Worm (Caenorhabditis elegans) whole organism, dauer: ENCODE results near the gene F01G12.18.

Source experiments
- unc-62 ChIP-seq: sonication (generic microtip); optimal IDR thresholded peaks from 2 replicates; lab custom pipeline; 2017; ENCODE audit warnings: missing biosample characterization, missing genetic modification reagents, missing genetic modification characterization

Gene F01G12.18

ce11 chrX:16398420-16398925 is at the start of gene F01G12.18:
Gene F01G12.18 (minus strand): TSS chrX:16398470.
- TF ChIP-seq unc-62 (GFP tag; lab: Kevin White, UChicago): no peak

ce11 chrX:16447116-16447515 is 48.8 kb upstream of the F01G12.18 start:
- TF ChIP-seq unc-62 (GFP tag; lab: Kevin White, UChicago): no peak

ce11 chrX:16445793-16446248 is 47.6 kb upstream of the F01G12.18 start, which contains the start of gene twf-2:
Gene twf-2 (plus strand): TSS chrX:16446197.
- no peak for TF ChIP-seq unc-62 (GFP tag; lab: Kevin White, UChicago)

ce11 chrX:16443657-16444056 is 45.4 kb upstream of the F01G12.18 start:
- TF ChIP-seq unc-62 (GFP tag; lab: Kevin White, UChicago): no peak

ce11 chrX:16440949-16441348 is 42.7 kb upstream of the F01G12.18 start:
- TF ChIP-seq unc-62 (GFP tag; lab: Kevin White, UChicago): no peak

- no peak for TF ChIP-seq unc-62 (GFP tag; lab: Kevin White, UChicago)
These were observed 33.9 kb upstream of the F01G12.18 start, which contains the start of gene F38E9.6 for ce11 chrX:16432143-16432542. Gene F38E9.6 (plus strand): TSS chrX:16432443.

ce11 chrX:16418396-16418795 is 20.1 kb upstream of the F01G12.18 start:
- no peak for TF ChIP-seq unc-62 (GFP tag; lab: Kevin White, UChicago)

- no peak for TF ChIP-seq unc-62 (GFP tag; lab: Kevin White, UChicago)
These were observed 18.6 kb upstream of the F01G12.18 start, which contains the start of gene eat-17 for ce11 chrX:16416790-16417330. Gene eat-17 (minus strand): TSS chrX:16416840.

ce11 chrX:16414572-16414971 is 16.3 kb upstream of the F01G12.18 start:
- TF ChIP-seq unc-62 (GFP tag; lab: Kevin White, UChicago): no peak

- TF ChIP-seq unc-62 (GFP tag; lab: Kevin White, UChicago): no peak
These were observed 15.1 kb upstream of the F01G12.18 start for ce11 chrX:16413208-16413995.

- no peak for TF ChIP-seq unc-62 (GFP tag; lab: Kevin White, UChicago)
These were observed 13.7 kb upstream of the F01G12.18 start for ce11 chrX:16411985-16412384.

- no peak for TF ChIP-seq unc-62 (GFP tag; lab: Kevin White, UChicago)
These were observed 10.9 kb upstream of the F01G12.18 start for ce11 chrX:16409220-16409619.

- no peak for TF ChIP-seq unc-62 (GFP tag; lab: Kevin White, UChicago)
These were observed 8.4 kb upstream of the F01G12.18 start for ce11 chrX:16406632-16407031.

ce11 chrX:16404815-16405214 is 6.5 kb upstream of the F01G12.18 start:
- TF ChIP-seq unc-62 (GFP tag; lab: Kevin White, UChicago): no peak

ce11 chrX:16403424-16403823 is 5.2 kb upstream of the F01G12.18 start:
- no peak for TF ChIP-seq unc-62 (GFP tag; lab: Kevin White, UChicago)

ce11 chrX:16402787-16403186 is 4.5 kb upstream of the F01G12.18 start:
- no peak for TF ChIP-seq unc-62 (GFP tag; lab: Kevin White, UChicago)
